Fruit fly (Drosophila melanogaster): ENCODE results near the gene Atg8a.

Gene Atg8a

DNA sequence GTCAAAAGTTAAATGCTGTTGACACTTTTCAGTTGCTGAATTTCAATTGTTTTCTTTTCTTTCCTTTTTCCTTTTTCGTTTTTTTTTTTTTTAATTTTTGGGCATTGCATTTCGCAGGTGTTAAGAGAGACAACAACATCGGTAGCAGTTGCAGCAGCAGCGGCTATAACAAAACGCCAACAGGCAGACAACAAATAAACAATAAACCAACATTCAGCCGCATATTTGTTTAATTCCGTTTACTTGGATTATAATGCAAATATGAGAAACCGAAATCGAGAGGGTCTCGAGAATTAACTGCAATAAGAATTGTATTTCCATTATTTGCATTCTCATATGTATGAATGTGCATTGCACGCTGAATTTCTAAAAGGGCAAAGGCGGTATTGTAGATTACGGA, 40.1 kb downstream of the Atg8a start (continued):
- no peak for TF ChIP-seq fd59A (GFP tag; optimal IDR thresholded peaks at IDR 0.05)
- no peak for TF ChIP-seq CG8119 (GFP tag; IDR thresholded peaks at IDR 0.05)
- peak; percentile 52 for TF ChIP-seq Met (GFP tag; optimal IDR thresholded peaks at IDR 0.05)
- TF ChIP-seq CG11762 (GFP tag; optimal IDR thresholded peaks at IDR 0.05; ENCODE audit: insufficient read depth) = no peak
- peak; percentile 41 for TF ChIP-seq Sox102F (GFP tag; optimal IDR thresholded peaks at IDR 0.05)
- peak; percentile 1 for TF ChIP-seq Ets21C (GFP tag; optimal IDR thresholded peaks at IDR 0.05)
- TF ChIP-seq Lpt (GFP tag; optimal IDR thresholded peaks at IDR 0.05) = no peak
- no peak for TF ChIP-seq Sox15 (GFP tag; optimal IDR thresholded peaks at IDR 0.05)
- no peak for TF ChIP-seq CG11294 (GFP tag; IDR thresholded peaks at IDR 0.05)
- TF ChIP-seq CG16779 (tag; optimal IDR thresholded peaks at IDR 0.05) = no peak
- peak; percentile 9 for TF ChIP-seq CG10631 (GFP tag; optimal IDR thresholded peaks at IDR 0.05)
- TF ChIP-seq Eip93F (GFP tag; optimal IDR thresholded peaks at IDR 0.05) = no peak
- TF ChIP-seq Ets96B (tag; optimal IDR thresholded peaks at IDR 0.05) = no peak
- TF ChIP-seq CG15336 (GFP tag; IDR thresholded peaks at IDR 0.05) = no peak
- no peak for TF ChIP-seq CG6808 (GFP tag; optimal IDR thresholded peaks at IDR 0.05)
- TF ChIP-seq CG6163 (GFP tag; IDR thresholded peaks at IDR 0.05) = no peak
- peak; percentile 81 for TF ChIP-seq Eip78C (GFP tag)
- TF ChIP-seq spab (GFP tag; optimal IDR thresholded peaks at IDR 0.05) = no peak

DNA sequence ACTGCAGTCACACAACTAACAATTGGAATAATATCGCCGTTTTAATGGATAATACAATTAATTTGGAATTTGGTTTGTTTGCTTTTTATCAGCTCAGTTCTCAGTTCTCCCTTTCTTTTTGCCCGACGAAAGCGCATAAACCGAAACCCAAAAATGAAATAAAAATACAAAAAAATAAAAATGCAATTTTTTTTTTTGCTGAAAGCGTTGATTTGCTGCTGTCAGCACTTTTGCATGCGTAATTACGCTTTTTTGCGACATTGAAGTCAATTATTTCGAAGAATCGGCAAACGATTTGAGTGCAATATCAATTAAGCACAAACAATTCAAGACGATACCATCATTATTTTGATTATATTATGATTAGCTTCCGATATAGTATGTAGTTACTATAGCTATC, 40.8 kb downstream of the Atg8a start:
- TF ChIP-seq Gug (GFP tag; IDR thresholded peaks at IDR 0.05) (no peak), CG4318 (GFP tag; optimal IDR thresholded peaks at IDR 0.05) (no peak), Hr39 (GFP tag; optimal IDR thresholded peaks at IDR 0.05) (no peak), Lpt (GFP tag; optimal IDR thresholded peaks at IDR 0.05) (no peak), Blimp-1 (GFP tag; optimal IDR thresholded peaks at IDR 0.05) (no peak), esn (GFP tag; optimal IDR thresholded peaks at IDR 0.05) (no peak), CG10631 (GFP tag; optimal IDR thresholded peaks at IDR 0.05) (no peak)

DNA sequence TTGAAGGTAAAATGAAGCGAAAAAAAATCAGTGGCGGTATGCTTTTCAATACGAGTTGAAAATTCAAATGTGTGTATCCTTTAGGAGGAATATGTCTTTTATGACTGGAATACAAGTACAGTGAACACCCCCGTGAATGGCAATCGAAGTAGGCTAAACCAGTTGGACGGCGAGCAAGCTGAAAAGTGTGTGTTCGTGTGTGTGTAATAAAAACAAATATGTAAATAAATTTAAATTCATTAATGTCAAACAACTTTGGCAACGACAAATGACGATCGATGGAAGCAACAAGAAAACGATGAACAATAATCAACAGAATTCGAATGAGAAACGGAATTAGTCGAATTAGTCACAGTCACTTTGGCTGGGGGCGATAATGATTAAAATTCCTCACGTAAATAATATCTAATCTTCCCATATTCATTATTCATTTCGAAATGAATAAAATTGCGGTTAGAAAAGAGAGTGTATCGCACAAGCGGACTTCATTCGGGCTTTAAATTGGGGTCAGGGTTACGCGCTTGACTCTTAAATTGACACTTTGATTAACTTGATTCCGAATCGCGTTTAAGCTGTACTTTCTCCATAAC, 41.9 kb downstream of the Atg8a start:
- TF ChIP-seq CG10631 (GFP tag; optimal IDR thresholded peaks at IDR 0.05) (no peak), CG8319 (GFP tag; optimal IDR thresholded peaks at IDR 0.05) (no peak), svp (GFP tag) (peak; percentile 75)

DNA sequence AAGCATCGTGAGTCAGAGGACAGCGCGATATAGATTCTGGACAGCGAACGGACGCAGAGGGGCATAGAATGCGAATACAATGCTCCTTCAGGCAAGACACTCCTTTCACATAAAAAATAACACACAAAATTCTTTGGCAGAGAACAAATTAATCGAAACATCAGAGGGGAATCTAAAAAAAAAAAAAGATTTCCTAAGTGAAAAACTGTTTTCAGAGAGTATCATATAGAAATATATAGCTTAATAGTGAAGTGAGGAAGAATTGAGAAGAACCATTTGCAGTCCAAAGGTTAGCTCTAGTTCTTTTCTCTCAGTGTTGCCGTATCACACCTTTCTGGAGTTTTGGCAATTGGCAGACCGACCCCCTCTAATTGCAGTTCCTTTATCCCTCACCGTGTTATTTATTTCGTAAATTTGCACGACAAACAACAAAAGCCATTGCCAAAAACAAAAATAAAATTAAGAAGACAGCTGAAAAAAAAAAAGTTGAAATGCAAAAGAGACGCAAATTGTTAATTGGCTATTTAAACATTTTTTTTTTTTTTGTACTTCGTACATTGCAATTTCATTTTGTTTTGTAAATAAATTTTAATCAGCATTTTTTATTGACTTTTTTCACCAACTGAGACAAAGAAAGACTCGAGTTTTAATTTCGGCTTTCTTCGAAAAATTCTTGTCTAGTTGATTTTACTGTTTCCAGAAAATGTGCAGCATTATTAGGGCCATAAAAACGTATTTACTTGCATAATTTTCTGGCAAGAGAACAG, 44.5 kb downstream of the Atg8a start:
- TF ChIP-seq CG6276 (GFP tag; optimal IDR thresholded peaks at IDR 0.05) (no peak), Eip75B (GFP tag; optimal IDR thresholded peaks at IDR 0.05) (no peak), CG6163 (GFP tag; IDR thresholded peaks at IDR 0.05) (no peak), CG10669 (GFP tag; optimal IDR thresholded peaks at IDR 0.05) (no peak), CG9139 (GFP tag; optimal IDR thresholded peaks at IDR 0.05) (no peak), eg (GFP tag; IDR thresholded peaks at IDR 0.05) (no peak), fd85E (GFP tag; optimal IDR thresholded peaks at IDR 0.05) (no peak), acj6 (GFP tag; optimal IDR thresholded peaks at IDR 0.05) (no peak), esn (GFP tag; optimal IDR thresholded peaks at IDR 0.05) (peak; percentile 52), OdsH (GFP tag; optimal IDR thresholded peaks at IDR 0.05) (no peak), Hr4 (GFP tag; optimal IDR thresholded peaks at IDR 0.05) (no peak), Hr39 (GFP tag; optimal IDR thresholded peaks at IDR 0.05) (peak; percentile 47), topi (GFP tag; optimal IDR thresholded peaks at IDR 0.05) (peak; percentile 44), CG8119 (GFP tag; IDR thresholded peaks at IDR 0.05) (no peak), Ets21C (GFP tag; optimal IDR thresholded peaks at IDR 0.05) (no peak), lz (GFP tag; optimal IDR thresholded peaks at IDR 0.05) (peak; percentile 25), Met (GFP tag; optimal IDR thresholded peaks at IDR 0.05) (peak; percentile 23), net (GFP tag; optimal IDR thresholded peaks at IDR 0.05) (no peak), Smox (GFP tag; optimal IDR thresholded peaks at IDR 0.05) (peak; percentile 7), CG11294 (GFP tag; IDR thresholded peaks at IDR 0.05) (no peak), CG32006 (GFP tag; optimal IDR thresholded peaks at IDR 0.05) (no peak), spab (GFP tag; optimal IDR thresholded peaks at IDR 0.05) (no peak), CG6808 (GFP tag; optimal IDR thresholded peaks at IDR 0.05) (no peak), CG8632 (GFP tag; optimal IDR thresholded peaks at IDR 0.05) (no peak), dsx (GFP tag; optimal IDR thresholded peaks at IDR 0.05; ENCODE audit: poor library complexity, severe bottlenecking) (no peak), Eip78C (GFP tag) (no peak), Lpt (GFP tag; optimal IDR thresholded peaks at IDR 0.05) (no peak), CG31627 (GFP tag; optimal IDR thresholded peaks at IDR 0.05) (peak; percentile 48), fkh (GFP tag; optimal IDR thresholded peaks at IDR 0.05) (no peak), vri (GFP tag; optimal IDR thresholded peaks at IDR 0.05) (no peak)
